Fruit fly (Drosophila melanogaster): ENCODE results near the gene CG12985.
A peak's percentile ranks its signal among the peaks of the same experiment; 100 is the strongest.

The CG12985 gene

DNA sequence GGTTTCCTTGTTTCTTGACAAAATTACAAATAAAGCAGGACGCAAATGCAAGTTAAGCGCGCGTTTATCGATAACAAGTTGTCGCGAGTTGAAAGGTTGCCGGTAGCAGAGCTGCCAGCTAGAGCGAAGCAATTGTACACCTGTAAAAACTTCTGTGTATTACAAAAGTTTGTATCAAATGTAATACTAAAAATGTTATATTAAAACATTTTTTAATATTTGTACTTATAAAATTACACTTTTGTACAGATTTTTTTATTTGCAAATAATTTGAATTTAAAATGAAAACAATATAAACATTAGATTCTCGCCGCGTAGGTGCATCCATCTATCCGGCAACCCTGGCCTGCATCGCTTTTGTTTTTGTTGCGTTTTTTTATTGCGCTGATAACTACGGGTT, 38.9 kb upstream of the CG12985 start, which contains the start of the genes CG8142 and Ucp4A (continued):
- TF ChIP-seq Vsx2 (GFP tag; optimal IDR thresholded peaks at IDR 0.05; ENCODE audit: partially characterized antibody) = no peak

DNA sequence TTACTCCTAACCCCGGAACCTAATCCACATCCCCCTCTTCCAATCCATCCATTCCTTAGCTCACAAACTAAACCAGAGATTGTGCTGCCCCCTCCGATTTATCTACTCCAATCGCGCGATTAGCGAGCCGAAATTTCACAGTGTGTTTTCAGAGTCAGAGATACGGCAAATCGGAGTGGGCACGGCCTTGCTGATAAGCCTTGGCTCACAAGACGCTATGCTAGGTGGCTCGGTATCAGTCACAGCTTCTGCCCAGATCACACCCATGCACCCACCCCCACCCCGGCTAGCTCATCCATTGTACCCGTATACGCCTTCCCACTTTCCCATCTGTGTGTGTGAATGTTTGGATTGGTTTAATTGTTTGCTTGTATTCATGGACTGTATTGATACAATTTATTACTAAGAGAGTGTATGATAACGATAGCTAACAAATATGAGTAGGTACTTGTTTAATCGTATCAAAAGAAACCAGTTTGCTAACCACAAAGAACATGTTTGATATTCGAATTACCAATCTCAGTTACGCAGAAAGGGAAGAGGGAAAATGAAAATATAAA, 37.6 kb upstream of the CG12985 start:
- no peak for TF ChIP-seq psq (GFP tag; optimal IDR thresholded peaks at IDR 0.05)
- no peak for TF ChIP-seq pan (optimal IDR thresholded peaks at IDR 0.05)
- no peak for TF ChIP-seq CG32264 (GFP tag; optimal IDR thresholded peaks at IDR 0.05)
- no peak for TF ChIP-seq Rel (GFP tag; optimal IDR thresholded peaks at IDR 0.05)
- TF ChIP-seq Rel (tag; optimal IDR thresholded peaks at IDR 0.05) = peak; percentile 48

DNA sequence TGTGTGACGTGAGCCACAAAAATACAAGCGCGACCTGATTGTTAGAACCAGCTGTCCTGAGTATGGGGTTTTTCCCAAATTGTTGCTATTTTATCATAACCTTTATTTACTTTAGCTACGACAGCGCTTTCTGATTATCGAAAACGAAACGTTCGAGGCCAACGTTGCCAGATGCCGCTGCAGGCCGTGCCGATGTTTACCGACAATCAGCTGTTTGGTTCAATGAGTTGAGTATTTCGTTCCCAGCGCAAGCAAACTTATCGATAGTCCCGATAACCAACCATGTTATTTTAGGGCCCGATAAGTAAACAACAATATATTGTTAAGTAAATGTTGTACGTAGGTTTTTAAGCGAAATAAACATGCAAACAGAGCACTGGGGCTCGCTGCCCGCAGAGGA, 33.3 kb upstream of the CG12985 start, which contains the start of the genes CG15814 and Spt7:
CG15814 (minus strand) TSS at position 164 of the 400 bp plus-strand sequence.
Spt7 (plus strand) TSS at position 282 of the 400 bp plus-strand sequence.
- TF ChIP-seq pan (optimal IDR thresholded peaks at IDR 0.05) = no peak
- TF ChIP-seq rgr (GFP tag; optimal IDR thresholded peaks at IDR 0.05) = peak; percentile 23
- TF ChIP-seq Rel (GFP tag; optimal IDR thresholded peaks at IDR 0.05) = no peak
- TF ChIP-seq Rel (tag; optimal IDR thresholded peaks at IDR 0.05) = peak; percentile 75
- TF ChIP-seq Dif (GFP tag; optimal IDR thresholded peaks at IDR 0.05; ENCODE audit: partially characterized antibody) = no peak
- TF ChIP-seq Abd-B (GFP tag; optimal IDR thresholded peaks at IDR 0.05) = no peak
- TF ChIP-seq Hr83 (GFP tag; optimal IDR thresholded peaks at IDR 0.05; ENCODE audit: poor library complexity, severe bottlenecking) = peak; percentile 47
- TF ChIP-seq Hr78 (GFP tag; optimal IDR thresholded peaks at IDR 0.05) = no peak
- TF ChIP-seq lola (GFP tag; optimal IDR thresholded peaks at IDR 0.05) = no peak
- TF ChIP-seq fru (GFP tag; optimal IDR thresholded peaks at IDR 0.05) = no peak
- no peak for TF ChIP-seq Dfd (GFP tag; optimal IDR thresholded peaks at IDR 0.05)
- peak; percentile 17 for TF ChIP-seq CG9705 (GFP tag; optimal IDR thresholded peaks at IDR 0.05)
- no peak for TF ChIP-seq Vsx2 (GFP tag; optimal IDR thresholded peaks at IDR 0.05; ENCODE audit: partially characterized antibody)
- TF ChIP-seq Myc (optimal IDR thresholded peaks at IDR 0.05) = peak; percentile 4
- TF ChIP-seq ey (GFP tag; optimal IDR thresholded peaks at IDR 0.05) = no peak
- TF ChIP-seq h (GFP tag; optimal IDR thresholded peaks at IDR 0.05) = peak; percentile 50
- no peak for TF ChIP-seq CrebA (GFP tag; optimal IDR thresholded peaks at IDR 0.05; ENCODE audit: borderline replicate concordance)
- TF ChIP-seq sage (GFP tag; optimal IDR thresholded peaks at IDR 0.05) = no peak
- TF ChIP-seq dl (GFP tag; optimal IDR thresholded peaks at IDR 0.05; ENCODE audit: insufficient read depth in 1 of 2, partially characterized antibody in 2 of 2) = no peak
- TF ChIP-seq OdsH (GFP tag; optimal IDR thresholded peaks at IDR 0.05) = no peak
- TF ChIP-seq Hnf4 (GFP tag; optimal IDR thresholded peaks at IDR 0.05) = no peak
- peak; percentile 26 for TF ChIP-seq Sp1 (GFP tag; optimal IDR thresholded peaks at IDR 0.05)
- no peak for TF ChIP-seq woc (GFP tag; optimal IDR thresholded peaks at IDR 0.05)
- TF ChIP-seq brk (GFP tag; optimal IDR thresholded peaks at IDR 0.05) = no peak
- TF ChIP-seq usp (GFP tag; optimal IDR thresholded peaks at IDR 0.05) = no peak

DNA sequence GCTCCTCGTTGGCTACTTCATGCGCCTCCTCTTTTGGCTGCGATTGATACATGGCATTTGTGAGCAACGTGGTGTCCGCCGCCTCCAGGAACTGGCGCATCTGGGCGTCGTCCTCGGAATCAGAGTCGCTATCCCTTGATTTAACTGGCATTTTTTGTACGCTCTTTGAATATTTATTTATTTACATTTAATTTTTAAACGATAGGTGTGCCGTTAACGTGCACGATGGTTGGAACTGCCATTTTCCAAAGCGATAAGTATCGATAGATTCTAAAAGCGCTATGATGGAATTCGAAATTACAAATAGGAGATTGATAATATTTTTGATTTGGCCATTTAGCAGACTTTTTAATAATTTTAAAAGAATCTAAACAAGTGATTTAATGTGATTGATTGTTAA, 31.1 kb upstream of the CG12985 start, which contains the start of gene CG32554:
CG32554 (minus strand) TSS at position 229 of the 400 bp plus-strand sequence.
- TF ChIP-seq usp (GFP tag; optimal IDR thresholded peaks at IDR 0.05) (no peak), dmrt93B (GFP tag; optimal IDR thresholded peaks at IDR 0.05) (no peak), woc (GFP tag; optimal IDR thresholded peaks at IDR 0.05) (no peak), brk (GFP tag; optimal IDR thresholded peaks at IDR 0.05) (no peak), Sp1 (GFP tag; optimal IDR thresholded peaks at IDR 0.05) (no peak), Vsx2 (GFP tag; optimal IDR thresholded peaks at IDR 0.05; ENCODE audit: partially characterized antibody) (no peak), Myc (optimal IDR thresholded peaks at IDR 0.05) (no peak), pan (optimal IDR thresholded peaks at IDR 0.05) (no peak), CG32264 (GFP tag; optimal IDR thresholded peaks at IDR 0.05) (no peak)

DNA sequence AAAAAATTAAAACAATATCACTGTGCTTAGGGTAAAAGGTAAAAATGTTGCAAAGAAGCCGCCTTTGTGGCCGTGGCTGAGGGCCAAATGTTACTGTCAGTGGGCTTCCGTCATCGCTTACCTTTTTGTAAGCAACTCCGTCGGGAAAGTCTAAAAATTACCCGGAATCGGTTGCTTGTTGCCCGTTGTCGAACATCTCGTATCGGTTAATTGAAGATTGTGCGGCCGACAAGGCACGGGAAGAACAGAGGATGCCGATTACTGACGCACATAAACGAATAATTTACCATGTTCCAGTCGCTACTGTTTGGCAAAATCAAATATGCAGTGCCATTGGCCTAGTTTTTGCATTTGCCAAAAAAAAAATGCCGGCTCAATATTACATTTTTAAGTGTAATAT, 27.5 kb upstream of the CG12985 start, which contains the start of gene Mco4:
Mco4 (minus strand) TSS at position 101 of the 400 bp plus-strand sequence.
- no peak for TF ChIP-seq dl (GFP tag; optimal IDR thresholded peaks at IDR 0.05; ENCODE audit: insufficient read depth in 1 of 2, partially characterized antibody in 2 of 2)
- no peak for TF ChIP-seq Hr83 (GFP tag; optimal IDR thresholded peaks at IDR 0.05; ENCODE audit: poor library complexity, severe bottlenecking)
- no peak for TF ChIP-seq woc (GFP tag; optimal IDR thresholded peaks at IDR 0.05)
- TF ChIP-seq N (GFP tag; optimal IDR thresholded peaks at IDR 0.05) = no peak
- no peak for TF ChIP-seq CG9705 (GFP tag; optimal IDR thresholded peaks at IDR 0.05)
- no peak for TF ChIP-seq brk (GFP tag; optimal IDR thresholded peaks at IDR 0.05)
- no peak for TF ChIP-seq ey (GFP tag; optimal IDR thresholded peaks at IDR 0.05)
- TF ChIP-seq Myc (optimal IDR thresholded peaks at IDR 0.05) = no peak
- no peak for TF ChIP-seq tai (GFP tag; optimal IDR thresholded peaks at IDR 0.05)
- no peak for TF ChIP-seq Vsx2 (GFP tag; optimal IDR thresholded peaks at IDR 0.05; ENCODE audit: partially characterized antibody)
- TF ChIP-seq CrebA (GFP tag; optimal IDR thresholded peaks at IDR 0.05; ENCODE audit: borderline replicate concordance) = no peak

Measured in whole organism, wandering third instar larva.